Worm (Caenorhabditis elegans) whole organism, L2 larva: ENCODE data around the gene clc-12.

Source experiments
- ZK546.5 ChIP-seq: sonication (generic microtip); optimal IDR thresholded peaks from 2 replicates; lab custom pipeline; 2017; ENCODE audit warnings: missing biosample characterization, missing genetic modification characterization
- ceh-16 ChIP-seq: fragments of 150-350 bp; optimal IDR thresholded peaks from 2 replicates; lab custom pipeline; 2014; ENCODE audit warnings: missing biosample characterization, missing genetic modification characterization
- elt-1 ChIP-seq: fragments of 150-350 bp; optimal IDR thresholded peaks from 2 replicates; lab custom pipeline; 2014; ENCODE audit warnings: missing biosample characterization, missing genetic modification characterization
- elt-3 ChIP-seq: sonication (generic microtip); optimal IDR thresholded peaks from 2 replicates; lab custom pipeline; 2017; ENCODE audit warnings: missing biosample characterization, missing genetic modification characterization
- gmeb-1 ChIP-seq: fragments of 150-350 bp; optimal IDR thresholded peaks from 2 replicates; lab custom pipeline; 2014; ENCODE audit warnings: missing biosample characterization, missing genetic modification characterization
- lin-11 ChIP-seq: fragments of 150-350 bp; sonication (generic microtip); optimal IDR thresholded peaks from 2 replicates; lab custom pipeline; 2014; ENCODE audit warnings: missing biosample characterization, missing genetic modification characterization, inconsistent platforms, mixed read lengths
- lin-13 ChIP-seq: fragments of 150-350 bp; optimal IDR thresholded peaks from 2 replicates; lab custom pipeline; 2014; ENCODE audit warnings: missing biosample characterization, missing genetic modification reagents, missing genetic modification characterization
- mbf-1 ChIP-seq: sonication (generic microtip); optimal IDR thresholded peaks from 2 replicates; lab custom pipeline; 2017; ENCODE audit warnings: missing biosample characterization, missing genetic modification characterization
- nhr-10 ChIP-seq: sonication (generic microtip); optimal IDR thresholded peaks from 2 replicates; lab custom pipeline; 2017; ENCODE audit warnings: missing biosample characterization, missing genetic modification characterization
- nhr-12 ChIP-seq: fragments of 150-350 bp; optimal IDR thresholded peaks from 2 replicates; lab custom pipeline; 2014; ENCODE audit warnings: missing biosample characterization, missing genetic modification characterization
- nhr-237 ChIP-seq: fragments of 150-350 bp; optimal IDR thresholded peaks from 2 replicates; lab custom pipeline; 2014; ENCODE audit warnings: missing biosample characterization, missing genetic modification characterization
- peb-1 ChIP-seq: fragments of 150-350 bp; optimal IDR thresholded peaks from 2 replicates; lab custom pipeline; 2014; ENCODE audit warnings: missing biosample characterization, missing genetic modification characterization
- sem-4 ChIP-seq: fragments of 150-350 bp; optimal IDR thresholded peaks from 2 replicates; lab custom pipeline; 2014; ENCODE audit warnings: missing biosample characterization, missing genetic modification reagents, missing genetic modification characterization
- snpc-4 ChIP-seq: fragments of 150-350 bp; optimal IDR thresholded peaks from 2 replicates; lab custom pipeline; 2014; ENCODE audit warnings: missing biosample characterization, missing genetic modification characterization

clc-12 gene

DNA sequence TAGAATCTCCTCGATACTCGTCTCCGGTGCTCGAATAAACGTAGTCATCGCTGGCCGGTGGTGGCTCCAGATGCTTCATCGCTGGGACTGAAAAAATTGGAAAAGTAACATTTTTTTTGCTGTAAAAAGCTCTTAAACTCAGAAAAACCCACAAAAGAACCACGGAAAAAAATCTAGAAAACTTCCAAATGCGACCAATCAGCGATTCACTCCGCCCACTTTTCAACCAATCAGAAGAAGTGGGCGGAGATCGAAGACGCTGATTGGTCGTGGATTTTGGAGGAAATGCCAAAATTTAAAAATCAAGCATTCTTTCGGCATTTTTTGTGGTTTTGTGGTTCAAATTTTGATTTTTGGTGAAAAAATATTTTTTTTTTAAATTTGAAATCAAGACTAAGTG, 50.2 kb downstream of the clc-12 start:
- TF ChIP-seq snpc-4 (tag; lab: Kevin White, UChicago) (no peak), elt-3 (tag; lab: Kevin White, UChicago) (no peak), ZK546.5 (tag; lab: Kevin White, UChicago) (no peak), nhr-237 (no peak), gmeb-1 (tag; lab: Kevin White, UChicago) (no peak), sem-4 (tag; lab: Kevin White, UChicago) (no peak), peb-1 (tag; lab: Kevin White, UChicago) (no peak), lin-11 (no peak), mbf-1 (tag; lab: Kevin White, UChicago) (no peak), nhr-10 (tag; lab: Kevin White, UChicago) (no peak), lin-13 (GFP tag; lab: Kevin White, UChicago) (no peak), ceh-16 (no peak), nhr-12 (tag; lab: Kevin White, UChicago) (no peak), elt-1 (tag; lab: Kevin White, UChicago) (no peak)
- TF ChIP-seq, all 48 proteins: peak for 0
